Fruit fly (Drosophila melanogaster) S2 (cell line): ENCODE results near the gene Dlip1.

Experiments
- CG8478 ChIP-seq: fragments of >200 bp; optimal IDR thresholded peaks from 2 replicates; lab custom pipeline; 2018
- CTCF ChIP-seq, 2 experiments: fragments of >200 bp; optimal IDR thresholded peaks; 2 replicates each; lab custom pipeline; 2018

DNA sequence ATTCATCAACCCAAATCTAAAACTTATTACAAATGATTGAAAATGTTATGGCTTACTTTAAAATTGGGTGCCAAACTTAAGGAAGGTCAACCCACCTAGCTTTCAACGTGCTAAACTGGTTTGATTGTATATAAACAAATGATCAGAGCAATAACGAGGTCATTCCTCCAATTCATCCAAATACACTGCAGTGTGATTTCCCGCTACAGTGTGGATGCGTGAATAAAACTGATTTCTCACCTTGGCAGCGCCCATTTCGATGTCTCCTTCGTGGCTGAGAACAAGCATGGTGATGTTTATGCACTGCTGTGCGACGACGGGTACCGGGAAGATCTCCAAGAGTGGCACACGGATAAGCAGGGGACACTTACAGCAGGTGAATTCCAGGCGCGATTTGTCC, 36.9 kb downstream of the Dlip1 start:
- no peak for TF ChIP-seq CTCF (optimal IDR thresholded peaks at IDR 0.05; lab: Kevin White, UChicago)
- no peak for TF ChIP-seq CG8478
